Fruit fly (Drosophila melanogaster) whole organism, embryonic: ENCODE results near the gene Tim8.

Experiments used
- Asciz ChIP-seq: fragments of 200-800 bp; sonication (Bioruptor generic); optimal IDR thresholded peaks from 2 replicates; lab custom pipeline; 2017; ENCODE audit warnings: missing biosample characterization, mild to moderate bottlenecking, missing genetic modification characterization, missing genetic modification reagents
- Atf6 ChIP-seq: fragments of 200-800 bp; sonication (Bioruptor generic); IDR thresholded peaks from 2 replicates; pipeline ENCODE4 v1.3.6; 2022; ENCODE audit warnings: missing biosample characterization, missing genetic modification characterization
- Bdp1 ChIP-seq: fragments of 200-800 bp; sonication (Bioruptor generic); optimal IDR thresholded peaks from 3 replicates; lab custom pipeline; 2016; ENCODE audit warnings: missing biosample characterization, missing genetic modification characterization
- Bgb ChIP-seq: fragments of 200-800 bp; sonication (Bioruptor generic); IDR thresholded peaks from 2 replicates; pipeline ENCODE4 v1.3.6; 2022; ENCODE audit warnings: missing biosample characterization, missing genetic modification characterization; ENCODE audit not compliant: partially characterized antibody
- BtbVII ChIP-seq: fragments of 200-800 bp; sonication (Bioruptor generic); optimal IDR thresholded peaks from 3 replicates; lab custom pipeline; 2017; ENCODE audit warnings: missing biosample characterization, mild to moderate bottlenecking, missing genetic modification characterization
- CG15514 ChIP-seq: fragments of 200-800 bp; sonication (Bioruptor generic); optimal IDR thresholded peaks from 3 replicates; lab custom pipeline; 2017; ENCODE audit warnings: missing biosample characterization, missing genetic modification characterization, mild to moderate bottlenecking, moderate library complexity, missing genetic modification reagents
- CG1647 ChIP-seq: fragments of 200-800 bp; sonication (Bioruptor generic); optimal IDR thresholded peaks from 3 replicates; lab custom pipeline; 2016; ENCODE audit warnings: missing biosample characterization, missing genetic modification characterization
- CG2129 ChIP-seq: fragments of 200-800 bp; sonication (Bioruptor generic); IDR thresholded peaks from 2 replicates; pipeline ENCODE4 v1.3.6; 2022; ENCODE audit warnings: missing biosample characterization, missing genetic modification characterization; ENCODE audit not compliant: partially characterized antibody
- CG3281 ChIP-seq: fragments of 200-800 bp; sonication (Bioruptor generic); optimal IDR thresholded peaks from 3 replicates; lab custom pipeline; 2017; ENCODE audit warnings: missing biosample characterization, mild to moderate bottlenecking, missing genetic modification characterization
- CG34376 ChIP-seq: fragments of 200-800 bp; sonication (Bioruptor generic); optimal IDR thresholded peaks from 2 replicates; lab custom pipeline; 2018; ENCODE audit warnings: missing biosample characterization, mild to moderate bottlenecking, missing genetic modification characterization
- CG42726 ChIP-seq: fragments of 200-800 bp; sonication (Bioruptor generic); IDR thresholded peaks from 2 replicates; pipeline ENCODE4 v1.3.6; 2022; ENCODE audit warnings: missing biosample characterization, missing genetic modification characterization; ENCODE audit not compliant: partially characterized antibody
- CG4730 ChIP-seq: fragments of 200-800 bp; sonication (Bioruptor generic); IDR thresholded peaks from 2 replicates; pipeline ENCODE4 v1.3.6; 2022; ENCODE audit warnings: missing biosample characterization, missing genetic modification characterization
- CG6765 ChIP-seq: fragments of 200-800 bp; sonication (Bioruptor generic); optimal IDR thresholded peaks from 3 replicates; lab custom pipeline; 2017; ENCODE audit warnings: missing biosample characterization, mild to moderate bottlenecking, missing genetic modification characterization
- CG6854 ChIP-seq: fragments of 200-800 bp; sonication (Bioruptor generic); optimal IDR thresholded peaks from 3 replicates; lab custom pipeline; 2017; ENCODE audit warnings: missing biosample characterization, mild to moderate bottlenecking, missing genetic modification characterization
- CG9797 ChIP-seq: fragments of 200-800 bp; sonication (Bioruptor generic); optimal IDR thresholded peaks from 3 replicates; lab custom pipeline; 2018; ENCODE audit warnings: missing biosample characterization, mild to moderate bottlenecking, missing genetic modification characterization
- CG9932 ChIP-seq: fragments of 200-800 bp; sonication (Bioruptor generic); IDR thresholded peaks from 2 replicates; pipeline ENCODE4 v1.3.6; 2022; ENCODE audit warnings: missing biosample characterization, missing genetic modification characterization
- D19A ChIP-seq: fragments of 200-800 bp; optimal IDR thresholded peaks from 3 replicates; lab custom pipeline; 2019; ENCODE audit warnings: missing biosample characterization, mild to moderate bottlenecking, missing genetic modification characterization, moderate library complexity
- Drgx ChIP-seq: fragments of 200-800 bp; sonication (Bioruptor generic); IDR thresholded peaks from 2 replicates; pipeline ENCODE4 v1.3.6; 2022; ENCODE audit warnings: missing biosample characterization, missing genetic modification characterization
- Gsc ChIP-seq: fragments of 200-800 bp; sonication (Bioruptor generic); IDR thresholded peaks from 2 replicates; pipeline ENCODE4 v1.3.6; 2022; ENCODE audit warnings: missing biosample characterization, missing genetic modification characterization
- H2.0 ChIP-seq: fragments of 200-800 bp; sonication (Bioruptor generic); IDR thresholded peaks from 2 replicates; pipeline ENCODE4 v1.3.6; 2022; ENCODE audit warnings: missing biosample characterization, missing genetic modification characterization
- Hsf ChIP-seq: fragments of 200-800 bp; sonication (Bioruptor generic); optimal IDR thresholded peaks from 3 replicates; lab custom pipeline; 2016; ENCODE audit warnings: missing biosample characterization, missing genetic modification characterization
- Lpt ChIP-seq: fragments of >200 bp; optimal IDR thresholded peaks from 2 replicates; lab custom pipeline; 2018; ENCODE audit warnings: missing biosample characterization, missing genetic modification characterization
- Sry-δ ChIP-seq: fragments of 200-800 bp; sonication (Bioruptor generic); optimal IDR thresholded peaks from 2 replicates; lab custom pipeline; 2016; ENCODE audit warnings: missing biosample characterization, missing genetic modification characterization
- al ChIP-seq: fragments of 200-800 bp; sonication (Bioruptor generic); IDR thresholded peaks from 2 replicates; pipeline ENCODE4 v1.3.6; 2022; ENCODE audit warnings: missing biosample characterization, missing genetic modification characterization
- bsh ChIP-seq, 2 experiments: fragments of 200-800 bp; sonication (Bioruptor generic); optimal IDR thresholded peaks; 2 replicates each; lab custom pipeline; 2017 to 2018; ENCODE audit warnings: mild to moderate bottlenecking in 2 of 2, missing biosample characterization in 2 of 2, missing genetic modification characterization in 2 of 2, moderate library complexity in 1 of 2
- corto ChIP-seq: fragments of 200-800 bp; sonication (Bioruptor generic); optimal IDR thresholded peaks from 2 replicates; lab custom pipeline; 2016; ENCODE audit warnings: missing biosample characterization, mild to moderate bottlenecking, missing genetic modification characterization, moderate library complexity
- dpn ChIP-seq, 2 experiments: fragments of 200-800 bp; sonication (Bioruptor generic); optimal IDR thresholded peaks; 3 replicates each; lab custom pipeline; 2016; ENCODE audit warnings: missing biosample characterization in 2 of 2, missing genetic modification characterization in 2 of 2
- esg ChIP-seq: fragments of 200-800 bp; sonication (Bioruptor generic); conservative IDR thresholded peaks from 2 replicates; pipeline ENCODE4 v1.3.6; 2022; ENCODE audit warnings: missing biosample characterization, missing genetic modification characterization
- exex ChIP-seq: fragments of 200-800 bp; sonication (Bioruptor generic); optimal IDR thresholded peaks from 4 replicates; lab custom pipeline; 2018; ENCODE audit warnings: missing biosample characterization, mild to moderate bottlenecking, missing genetic modification characterization, moderate library complexity
- ftz-f1 ChIP-seq: fragments of 200-800 bp; sonication (Bioruptor generic); optimal IDR thresholded peaks from 2 replicates; lab custom pipeline; 2016; ENCODE audit warnings: missing biosample characterization, missing genetic modification characterization
- h ChIP-seq: fragments of >200 bp; optimal IDR thresholded peaks from 2 replicates; lab custom pipeline; 2017
- ham ChIP-seq: fragments of 200-800 bp; sonication (Bioruptor generic); IDR thresholded peaks from 2 replicates; pipeline ENCODE4 v1.3.6; 2022; ENCODE audit warnings: missing biosample characterization, missing genetic modification characterization
- hbn ChIP-seq: fragments of 200-800 bp; sonication (Bioruptor generic); IDR thresholded peaks from 2 replicates; pipeline ENCODE4 v1.3.6; 2022; ENCODE audit warnings: missing biosample characterization, missing genetic modification characterization; ENCODE audit not compliant: partially characterized antibody
- hth ChIP-seq: fragments of >200 bp; optimal IDR thresholded peaks from 2 replicates; lab custom pipeline; 2017; ENCODE audit warnings: inconsistent platforms
- kni ChIP-seq: fragments of 200-800 bp; sonication (Bioruptor generic); optimal IDR thresholded peaks from 3 replicates; lab custom pipeline; 2017; ENCODE audit warnings: mild to moderate bottlenecking, missing biosample characterization, missing genetic modification reagents, missing genetic modification characterization
- luna ChIP-seq: fragments of 200-800 bp; sonication (Bioruptor generic); optimal IDR thresholded peaks from 2 replicates; lab custom pipeline; 2016; ENCODE audit warnings: missing biosample characterization, missing genetic modification characterization
- pros ChIP-seq: fragments of 200-800 bp; sonication (Bioruptor generic); optimal IDR thresholded peaks from 3 replicates; lab custom pipeline; 2019; ENCODE audit warnings: missing biosample characterization, mild to moderate bottlenecking, missing genetic modification characterization, moderate library complexity
- row ChIP-seq: fragments of 200-800 bp; sonication (Bioruptor generic); IDR thresholded peaks from 3 replicates; pipeline ENCODE4 v1.3.6; 2022; ENCODE audit warnings: missing biosample characterization, missing genetic modification characterization
- so ChIP-seq: fragments of 200-800 bp; sonication (Bioruptor generic); IDR thresholded peaks from 3 replicates; pipeline ENCODE4 v1.3.6; 2022; ENCODE audit warnings: missing biosample characterization, missing genetic modification characterization
- sqz ChIP-seq: fragments of 200-800 bp; sonication (Bioruptor generic); optimal IDR thresholded peaks from 3 replicates; lab custom pipeline; 2018; ENCODE audit warnings: missing biosample characterization, mild to moderate bottlenecking, missing genetic modification characterization
- tup ChIP-seq: fragments of 200-800 bp; sonication (Bioruptor generic); optimal IDR thresholded peaks from 2 replicates; lab custom pipeline; 2016; ENCODE audit warnings: missing biosample characterization, mild to moderate bottlenecking, missing genetic modification characterization, moderate library complexity
- unc-4 ChIP-seq: fragments of 200-800 bp; sonication (Bioruptor generic); IDR thresholded peaks from 2 replicates; pipeline ENCODE4 v1.3.6; 2022; ENCODE audit warnings: missing biosample characterization, missing genetic modification characterization; ENCODE audit not compliant: partially characterized antibody
- unpg ChIP-seq: fragments of 200-800 bp; sonication (Bioruptor generic); optimal IDR thresholded peaks from 3 replicates; lab custom pipeline; 2018; ENCODE audit warnings: missing biosample characterization, mild to moderate bottlenecking, missing genetic modification characterization, moderate library complexity

Tim8 gene

DNA sequence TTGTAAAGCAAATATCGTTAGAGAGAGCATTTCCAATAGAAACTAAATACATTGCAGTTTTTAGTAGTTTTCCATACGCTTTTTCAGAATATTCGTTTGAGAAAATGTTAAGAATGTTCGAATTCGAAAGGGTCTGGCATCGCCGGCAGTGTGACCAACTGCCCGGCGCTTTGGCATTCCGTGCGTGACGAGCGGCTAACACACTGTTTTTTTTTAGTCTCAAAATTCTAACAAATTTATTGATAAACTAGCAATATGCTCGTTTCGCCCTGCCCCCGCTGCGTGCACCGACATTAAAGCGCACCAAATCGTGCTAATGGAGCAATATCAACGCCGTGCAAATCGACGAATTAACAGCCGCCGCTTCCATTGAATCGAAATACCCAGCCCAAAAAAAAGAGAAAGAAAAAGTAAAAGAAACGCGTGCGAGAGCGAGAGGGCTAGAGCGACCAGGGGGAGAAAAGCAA lies 12.5 kb upstream of the Tim8 start, which contains the start of gene dsh (continued):
- TF ChIP-seq tup (no peak), unpg (GFP tag; lab: Kevin White, UChicago) (no peak), al (GFP tag; lab: Robert Waterston, UW) (no peak), Bdp1 (GFP tag; lab: Kevin White, UChicago) (no peak), CG4730 (GFP tag; lab: Robert Waterston, UW) (no peak), H2.0 (GFP tag; lab: Robert Waterston, UW) (no peak), BtbVII (GFP tag; lab: Kevin White, UChicago) (no peak), CG2129 (GFP tag; lab: Robert Waterston, UW) (0 out of 2 replicates have a peak, but pooled peaks have one; percentile 21), CG3281 (GFP tag; lab: Kevin White, UChicago) (no peak), dpn (GFP tag; optimal IDR thresholded peaks at IDR 0.05; lab: Kevin White, UChicago) (peak in 1 of 2 experiments; percentile 7), kni (GFP tag; lab: Kevin White, UChicago) (no peak), h (lab: Kevin White, UChicago) (no peak), so (GFP tag; lab: Robert Waterston, UW) (no peak), ham (no peak), D19A (tag; lab: Kevin White, UChicago) (no peak), CG6765 (no peak), Bgb (peak; percentile 44; the same call in 1 of the 2 replicates), hth (lab: Kevin White, UChicago) (no peak), Asciz (GFP tag; lab: Kevin White, UChicago) (no peak), hbn (GFP tag; lab: Robert Waterston, UW) (peak; percentile 45), Drgx (GFP tag; lab: Robert Waterston, UW) (no peak), CG1647 (GFP tag; lab: Kevin White, UChicago) (no peak), CG15514 (GFP tag; lab: Kevin White, UChicago) (peak; percentile 15), Hsf (no peak), sqz (GFP tag; lab: Kevin White, UChicago) (peak; percentile 82), Gsc (GFP tag; lab: Robert Waterston, UW) (no peak), pros (GFP tag; lab: Kevin White, UChicago) (no peak), Lpt (GFP tag; lab: Kevin White, UChicago) (no peak), bsh (GFP tag; optimal IDR thresholded peaks at IDR 0.05; lab: Kevin White, UChicago) (peak in 1 of 2 experiments; percentile 1), esg (GFP tag; lab: Robert Waterston, UW) (no peak), Atf6 (GFP tag; lab: Robert Waterston, UW) (no peak), exex (tag; lab: Kevin White, UChicago) (no peak), CG9932 (GFP tag; lab: Robert Waterston, UW) (0 out of 2 replicates have a peak, but pooled peaks have one; percentile 22), CG42726 (no peak), CG9797 (GFP tag; lab: Kevin White, UChicago) (peak; percentile 72), ftz-f1 (GFP tag; lab: Kevin White, UChicago) (no peak), row (peak; percentile 60), CG34376 (GFP tag; lab: Kevin White, UChicago) (no peak), CG6854 (no peak), corto (GFP tag; lab: Kevin White, UChicago) (no peak), Sry-δ (GFP tag; lab: Kevin White, UChicago) (peak; percentile 57), luna (GFP tag; lab: Kevin White, UChicago) (no peak), unc-4 (peak; percentile 60)
- TF ChIP-seq, all 482 proteins: peak for 68
